Fruit fly (Drosophila melanogaster): ENCODE measurements around the gene Rh7.

Gene Rh7

dm6 chr3L:12162156-12162682, 13.1 kb downstream of the Rh7 start:
- TF ChIP-seq CG6276 (GFP tag; optimal IDR thresholded peaks at IDR 0.05) (no peak), Eip75B (GFP tag; optimal IDR thresholded peaks at IDR 0.05) (no peak), CG6163 (GFP tag; IDR thresholded peaks at IDR 0.05) (no peak), CG4318 (GFP tag; optimal IDR thresholded peaks at IDR 0.05) (no peak), vri (GFP tag; optimal IDR thresholded peaks at IDR 0.05) (no peak), CG3919 (GFP tag; optimal IDR thresholded peaks at IDR 0.05) (no peak), Lpt (GFP tag; optimal IDR thresholded peaks at IDR 0.05) (no peak), Smox (GFP tag; optimal IDR thresholded peaks at IDR 0.05) (no peak)

dm6 chr3L:12149024-12149423, 26.3 kb downstream of the Rh7 start, which contains the start of gene CG32099:
Gene CG32099, plus strand, starts transcription at chr3L:12149273.
- no peak for TF ChIP-seq vri (GFP tag; optimal IDR thresholded peaks at IDR 0.05)

- no peak for TF ChIP-seq ss (GFP tag; optimal IDR thresholded peaks at IDR 0.05)
- TF ChIP-seq CG6808 (GFP tag; optimal IDR thresholded peaks at IDR 0.05), result no peak
- TF ChIP-seq CG8319 (GFP tag; optimal IDR thresholded peaks at IDR 0.05), result no peak
- no peak for TF ChIP-seq pdm3 (GFP tag; optimal IDR thresholded peaks at IDR 0.05)
- no peak for TF ChIP-seq Eip78C (GFP tag)
- no peak for TF ChIP-seq Hr39 (GFP tag; optimal IDR thresholded peaks at IDR 0.05)
- no peak for TF ChIP-seq CG8119 (GFP tag; IDR thresholded peaks at IDR 0.05)
Observed at dm6 chr3L:12146970-12147369, 28.3 kb downstream of the Rh7 start.

dm6 chr3L:12145709-12146694, 29.3 kb downstream of the Rh7 start, which contains the start of the genes eIF3l and Nrx-IV:
Gene eIF3l, minus strand, starts transcription at chr3L:12146097.
Gene Nrx-IV, plus strand, starts transcription at chr3L:12146519.
- TF ChIP-seq CG6854 (GFP tag; optimal IDR thresholded peaks at IDR 0.05) (peak; percentile 7), Eip93F (GFP tag; optimal IDR thresholded peaks at IDR 0.05) (no peak), esn (GFP tag; optimal IDR thresholded peaks at IDR 0.05) (peak; percentile 16)

- TF ChIP-seq Sox14 (GFP tag; optimal IDR thresholded peaks at IDR 0.05) (peak; percentile 81), Sox102F (GFP tag; optimal IDR thresholded peaks at IDR 0.05) (no peak), Eip78C (GFP tag) (peak; percentile 94), Lpt (GFP tag; optimal IDR thresholded peaks at IDR 0.05) (peak; percentile 60), cyc (GFP tag; optimal IDR thresholded peaks at IDR 0.05) (peak; percentile 74), CG10669 (GFP tag; optimal IDR thresholded peaks at IDR 0.05) (no peak), CG32006 (GFP tag; optimal IDR thresholded peaks at IDR 0.05) (no peak), esn (GFP tag; optimal IDR thresholded peaks at IDR 0.05) (peak; percentile 84), pdm3 (GFP tag; optimal IDR thresholded peaks at IDR 0.05) (no peak), CG15336 (GFP tag; IDR thresholded peaks at IDR 0.05) (peak; percentile 39; the same call in 1 of the 2 replicates), CG6854 (GFP tag; optimal IDR thresholded peaks at IDR 0.05) (no peak), CG6163 (GFP tag; IDR thresholded peaks at IDR 0.05) (peak; percentile 62; the same call in 2 of the 3 replicates), Hr39 (GFP tag; optimal IDR thresholded peaks at IDR 0.05) (peak; percentile 79), Ets21C (GFP tag; optimal IDR thresholded peaks at IDR 0.05) (peak; percentile 78), Gug (GFP tag; IDR thresholded peaks at IDR 0.05) (0 out of 2 replicates have a peak, but pooled peaks have one; percentile 20), CG11294 (GFP tag; IDR thresholded peaks at IDR 0.05) (0 out of 2 replicates have a peak, but pooled peaks have one; percentile 28), fkh (GFP tag; optimal IDR thresholded peaks at IDR 0.05) (no peak), CG6792 (GFP tag; optimal IDR thresholded peaks at IDR 0.05) (peak; percentile 80), CG8632 (GFP tag; optimal IDR thresholded peaks at IDR 0.05) (peak; percentile 73), CG8319 (GFP tag; optimal IDR thresholded peaks at IDR 0.05) (no peak), OdsH (GFP tag; optimal IDR thresholded peaks at IDR 0.05) (peak; percentile 75), CG8119 (GFP tag; IDR thresholded peaks at IDR 0.05) (peak; percentile 41; the same call in 1 of the 3 replicates), spab (GFP tag; optimal IDR thresholded peaks at IDR 0.05) (peak; percentile 50), CG1621 (tag; optimal IDR thresholded peaks at IDR 0.05) (peak; percentile 6), Hr4 (GFP tag; optimal IDR thresholded peaks at IDR 0.05) (peak; percentile 79), achi (GFP tag; optimal IDR thresholded peaks at IDR 0.05) (peak; percentile 63), CG34406 (GFP tag; optimal IDR thresholded peaks at IDR 0.05) (peak; percentile 67), CG6276 (GFP tag; optimal IDR thresholded peaks at IDR 0.05) (no peak), CG11762 (GFP tag; optimal IDR thresholded peaks at IDR 0.05; ENCODE audit: insufficient read depth) (peak; percentile 71), Eip93F (GFP tag; optimal IDR thresholded peaks at IDR 0.05) (peak; percentile 11), fd59A (GFP tag; optimal IDR thresholded peaks at IDR 0.05) (peak; percentile 34)
Observed at dm6 chr3L:12139232-12139698, 36.0 kb downstream of the Rh7 start.
